Worm (Caenorhabditis elegans): ENCODE data around the gene abu-8.

Gene abu-8

ce11 chrV:5201706-5202105, 7.3 kb upstream of the abu-8 start:
- TF ChIP-seq unc-62 (GFP tag; optimal IDR thresholded peaks at IDR 0.05 in 1 of 2) = peak in 1 of 2 experiments; percentile 79
- no peak for TF ChIP-seq unc-62 (tag; optimal IDR thresholded peaks at IDR 0.05)
- no peak for TF ChIP-seq dmd-6 (GFP tag; IDR thresholded peaks at IDR 0.05)

- TF ChIP-seq pha-4 (GFP tag; IDR thresholded peaks at IDR 0.05) = no peak
- no peak for TF ChIP-seq pha-4 (tag; optimal IDR thresholded peaks at IDR 0.05)
- TF ChIP-seq nhr-42 (GFP tag; IDR thresholded peaks at IDR 0.05) = no peak
- no peak for TF ChIP-seq nhr-48 (tag; optimal IDR thresholded peaks at IDR 0.05)
- peak; percentile 51 for TF ChIP-seq fkh-10 (GFP tag; optimal IDR thresholded peaks at IDR 0.05)
- peak; percentile 8 for TF ChIP-seq rbr-2 (tag; optimal IDR thresholded peaks at IDR 0.05)
- TF ChIP-seq tag-97 (GFP tag; IDR thresholded peaks at IDR 0.05) = no peak
- TF ChIP-seq Y5F2A.4 (GFP tag; optimal IDR thresholded peaks at IDR 0.05) = no peak
- TF ChIP-seq R02D3.7 (tag; optimal IDR thresholded peaks at IDR 0.05) = no peak
- no peak for TF ChIP-seq F10B5.3 (tag; optimal IDR thresholded peaks at IDR 0.05)
- no peak for TF ChIP-seq lin-13 (GFP tag; optimal IDR thresholded peaks at IDR 0.05)
- TF ChIP-seq mes-2 (tag; optimal IDR thresholded peaks at IDR 0.05; ENCODE audit: poor library complexity, severe bottlenecking) = no peak
- peak in 1 of 2 experiments; percentile 44 for TF ChIP-seq unc-62 (GFP tag; optimal IDR thresholded peaks at IDR 0.05 in 1 of 2)
- TF ChIP-seq unc-62 (tag; optimal IDR thresholded peaks at IDR 0.05) = no peak
- TF ChIP-seq dmd-9 (GFP tag; IDR thresholded peaks at IDR 0.05) = no peak
- TF ChIP-seq skn-1 (tag; optimal IDR thresholded peaks at IDR 0.05) = no peak
- no peak for TF ChIP-seq hlh-30 (tag; optimal IDR thresholded peaks at IDR 0.05; ENCODE audit: insufficient read depth)
- TF ChIP-seq ceh-32 (tag; optimal IDR thresholded peaks at IDR 0.05; ENCODE audit: poor library complexity) = no peak
- TF ChIP-seq nhr-11 (tag; optimal IDR thresholded peaks at IDR 0.05) = no peak
- no peak for TF ChIP-seq snpc-4 (tag; optimal IDR thresholded peaks at IDR 0.05)
- no peak for TF ChIP-seq dmd-6 (GFP tag; IDR thresholded peaks at IDR 0.05)
- no peak for TF ChIP-seq saeg-2 (GFP tag; IDR thresholded peaks at IDR 0.05)
- no peak for TF ChIP-seq pqm-1 (tag; optimal IDR thresholded peaks at IDR 0.05)
- TF ChIP-seq duxl-1 (tag; optimal IDR thresholded peaks at IDR 0.05; ENCODE audit: poor library complexity) = no peak
- TF ChIP-seq nhr-237 (tag; optimal IDR thresholded peaks at IDR 0.05) = no peak
- TF ChIP-seq T20F7.1 (GFP tag; optimal IDR thresholded peaks at IDR 0.05) = no peak
- TF ChIP-seq jun-1 (tag; optimal IDR thresholded peaks at IDR 0.05) = no peak
- no peak for TF ChIP-seq nhr-28 (tag; optimal IDR thresholded peaks at IDR 0.05)
- peak; percentile 91 for TF ChIP-seq ces-1 (GFP tag; optimal IDR thresholded peaks at IDR 0.05)
- TF ChIP-seq egl-43 (GFP tag; IDR thresholded peaks at IDR 0.05) = no peak
- TF ChIP-seq Y48G9A.11 (GFP tag; IDR thresholded peaks at IDR 0.05) = no peak
- no peak for TF ChIP-seq nhr-76 (tag; optimal IDR thresholded peaks at IDR 0.05)
- TF ChIP-seq fos-1 (tag; optimal IDR thresholded peaks at IDR 0.05) = no peak
- TF ChIP-seq zip-11 (GFP tag; IDR thresholded peaks at IDR 0.05) = no peak
- no peak for TF ChIP-seq ztf-11 (tag; optimal IDR thresholded peaks at IDR 0.05)
Observed at ce11 chrV:5200188-5200587, 5.8 kb upstream of the abu-8 start.

- TF ChIP-seq hmg-1.1 (GFP tag; IDR thresholded peaks at IDR 0.05) (no peak), mes-2 (tag; optimal IDR thresholded peaks at IDR 0.05; ENCODE audit: poor library complexity, severe bottlenecking) (no peak), skn-1 (tag; optimal IDR thresholded peaks at IDR 0.05) (no peak), cey-2 (tag; optimal IDR thresholded peaks at IDR 0.05; ENCODE audit: borderline replicate concordance, insufficient read depth) (no peak), zip-2 (tag; optimal IDR thresholded peaks at IDR 0.05) (no peak), daf-19 (GFP tag; conservative IDR thresholded peaks at IDR 0.05) (no peak), nhr-11 (tag; optimal IDR thresholded peaks at IDR 0.05) (no peak), sdz-12 (GFP tag; optimal IDR thresholded peaks at IDR 0.05) (no peak), nhr-237 (tag; optimal IDR thresholded peaks at IDR 0.05) (no peak), daf-12 (tag; optimal IDR thresholded peaks at IDR 0.05) (no peak), nhr-102 (tag; optimal IDR thresholded peaks at IDR 0.05) (no peak), lin-38 (GFP tag; IDR thresholded peaks at IDR 0.05) (no peak), ZK337.2 (GFP tag; IDR thresholded peaks at IDR 0.05) (no peak), snpc-4 (tag; optimal IDR thresholded peaks at IDR 0.05) (no peak), Y5F2A.4 (GFP tag; optimal IDR thresholded peaks at IDR 0.05) (no peak), mxl-2 (GFP tag; conservative IDR thresholded peaks at IDR 0.05) (no peak), attf-4 (tag; optimal IDR thresholded peaks at IDR 0.05) (no peak), tra-1 (GFP tag; IDR thresholded peaks at IDR 0.05) (no peak), snpc-1.2 (GFP tag; IDR thresholded peaks at IDR 0.05) (no peak)
Observed at ce11 chrV:5198240-5198639, 3.8 kb upstream of the abu-8 start, which contains the start of gene Y47A7.2. Y47A7.2 (minus strand) TSS chrV:5198340.
